Worm (Caenorhabditis elegans) whole organism, L4 larva: ENCODE data around the gene C18D11.7.
"Not testable (repeated sequence)": the region's sequence is repeated elsewhere in the genome, so short reads cannot be mapped to it uniquely, and the experiment has no call there.

Source experiments
- F26F4.8 ChIP-seq: fragments of 200-800 bp; sonication (Bioruptor generic); conservative IDR thresholded peaks from 2 replicates; pipeline ENCODE4 v1.3.6; 2022; ENCODE audit warnings: missing genetic modification characterization, missing compliant biosample characterization
- T20F7.1 ChIP-seq: fragments of 200-800 bp; sonication (Bioruptor generic); optimal IDR thresholded peaks from 2 replicates; lab custom pipeline; 2018; ENCODE audit warnings: mild to moderate bottlenecking, missing genetic modification characterization, missing compliant biosample characterization
- Y75B8A.6 ChIP-seq: fragments of 200-800 bp; sonication (Bioruptor generic); IDR thresholded peaks from 2 replicates; pipeline ENCODE4 v1.3.6; 2022; ENCODE audit warnings: missing genetic modification reagents, missing genetic modification characterization, missing compliant biosample characterization
- ceh-20 ChIP-seq: fragments of 200-800 bp; sonication (Bioruptor generic); IDR thresholded peaks from 2 replicates; pipeline ENCODE4 v1.3.6; 2022; ENCODE audit warnings: missing genetic modification reagents, missing genetic modification characterization, missing compliant biosample characterization
- daf-8 ChIP-seq: fragments of 200-800 bp; sonication (Bioruptor generic); IDR thresholded peaks from 2 replicates; pipeline ENCODE4 v1.3.6; 2022; ENCODE audit warnings: missing genetic modification characterization, missing compliant biosample characterization
- dmd-9 ChIP-seq: fragments of 200-800 bp; sonication (Bioruptor generic); IDR thresholded peaks from 2 replicates; pipeline ENCODE4 v1.3.6; 2022; ENCODE audit warnings: missing genetic modification reagents, missing genetic modification characterization, missing compliant biosample characterization
- dpl-1 ChIP-seq: fragments of 150-350 bp; optimal IDR thresholded peaks from 2 replicates; lab custom pipeline; 2014; ENCODE audit warnings: missing biosample characterization, missing genetic modification reagents, missing genetic modification characterization
- dve-1 ChIP-seq: sonication (generic microtip); optimal IDR thresholded peaks from 2 replicates; lab custom pipeline; 2017; ENCODE audit warnings: antibody characterized with exemption, mild to moderate bottlenecking, missing genetic modification characterization, missing compliant biosample characterization; ENCODE audit not compliant: insufficient read depth
- egl-43 ChIP-seq: fragments of 200-800 bp; sonication (Bioruptor generic); IDR thresholded peaks from 2 replicates; pipeline ENCODE4 v1.3.6; 2022; ENCODE audit warnings: missing genetic modification reagents, missing genetic modification characterization, missing compliant biosample characterization
- mdl-1 ChIP-seq, 2 experiments: fragments of 150-350 bp in 1 of 2; sonication (generic microtip) in 1 of 2; optimal IDR thresholded peaks; 2 replicates each; lab custom pipeline; 2014 to 2017; ENCODE audit warnings: missing biosample characterization in 2 of 2, missing genetic modification characterization in 2 of 2
- mes-2 ChIP-seq: sonication (generic microtip); optimal IDR thresholded peaks from 2 replicates; lab custom pipeline; 2016; ENCODE audit warnings: missing genotype, mild to moderate bottlenecking, missing genetic modification characterization, missing compliant biosample characterization; ENCODE audit not compliant: poor library complexity, severe bottlenecking
- nhr-10 ChIP-seq: fragments of 150-350 bp; optimal IDR thresholded peaks from 2 replicates; lab custom pipeline; 2014; ENCODE audit warnings: missing biosample characterization, missing genetic modification characterization
- nhr-11 ChIP-seq: fragments of 150-350 bp; optimal IDR thresholded peaks from 2 replicates; lab custom pipeline; 2014; ENCODE audit warnings: missing biosample characterization, missing genetic modification characterization
- nhr-237 ChIP-seq: sonication (generic microtip); optimal IDR thresholded peaks from 2 replicates; lab custom pipeline; 2017; ENCODE audit warnings: missing biosample characterization, missing genetic modification characterization
- nhr-41 ChIP-seq: fragments of 200-800 bp; sonication (Bioruptor generic); IDR thresholded peaks from 2 replicates; pipeline ENCODE4 v1.3.6; 2022; ENCODE audit warnings: missing genetic modification reagents, missing genetic modification characterization, missing compliant biosample characterization
- nhr-48 ChIP-seq: sonication (generic microtip); optimal IDR thresholded peaks from 2 replicates; lab custom pipeline; 2016; ENCODE audit warnings: mild to moderate bottlenecking, missing genetic modification characterization, missing compliant biosample characterization
- php-3 ChIP-seq: fragments of 200-800 bp; sonication (Bioruptor generic); IDR thresholded peaks from 2 replicates; pipeline ENCODE4 v1.3.6; 2022; ENCODE audit warnings: missing genetic modification reagents, missing genetic modification characterization, missing compliant biosample characterization
- pqm-1 ChIP-seq: sonication (generic microtip); optimal IDR thresholded peaks from 2 replicates; lab custom pipeline; 2017; ENCODE audit warnings: missing biosample characterization, missing genetic modification characterization
- rbr-2 ChIP-seq: sonication (generic microtip); optimal IDR thresholded peaks from 2 replicates; lab custom pipeline; 2016; ENCODE audit warnings: missing genotype, missing genetic modification characterization, missing compliant biosample characterization
- set-16 ChIP-seq: fragments of 200-800 bp; sonication (Bioruptor generic); IDR thresholded peaks from 2 replicates; pipeline ENCODE4 v1.3.6; 2022; ENCODE audit warnings: missing genetic modification reagents, missing genetic modification characterization, missing compliant biosample characterization
- snpc-4 ChIP-seq: fragments of 150-350 bp; optimal IDR thresholded peaks from 2 replicates; lab custom pipeline; 2014; ENCODE audit warnings: missing biosample characterization, missing genetic modification characterization
- spr-1 ChIP-seq: sonication (generic microtip); optimal IDR thresholded peaks from 2 replicates; lab custom pipeline; 2016; ENCODE audit warnings: mild to moderate bottlenecking, missing genetic modification characterization, missing compliant biosample characterization
- unc-62 ChIP-seq, 3 experiments: fragments of 150-350 bp in 1 of 3; sonication (generic microtip); optimal IDR thresholded peaks in 2 of 3; peaks in 1 of 3; 1 replicate in 1 of 3; 2 replicates in 2 of 3; lab custom pipeline; 2014 to 2017; ENCODE audit warnings: missing biosample characterization in 3 of 3, missing genetic modification characterization in 3 of 3, missing genetic modification reagents in 3 of 3, missing genotype in 1 of 3
- vab-7 ChIP-seq: fragments of 200-800 bp; sonication (Bioruptor generic); IDR thresholded peaks from 2 replicates; pipeline ENCODE4 v1.3.6; 2022; ENCODE audit warnings: missing genetic modification reagents, missing genetic modification characterization, missing compliant biosample characterization
- zip-11 ChIP-seq: fragments of 200-800 bp; sonication (Bioruptor generic); IDR thresholded peaks from 2 replicates; pipeline ENCODE4 v1.3.6; 2022; ENCODE audit warnings: missing genetic modification characterization, missing compliant biosample characterization

Gene C18D11.7

ce11 chrIII:11774508-11775000 lies 32.0 kb downstream of the C18D11.7 start, which contains the start of gene immp-1 (continued):
- TF ChIP-seq zip-11 (GFP tag; lab: Robert Waterston, UW): no peak
- TF ChIP-seq ceh-20: no peak
- peak; percentile 52 for TF ChIP-seq dpl-1 (GFP tag; lab: Kevin White, UChicago)
- TF ChIP-seq snpc-4 (tag; lab: Kevin White, UChicago): no peak
- TF ChIP-seq T20F7.1: no peak
- TF ChIP-seq nhr-11: no peak
- no peak for TF ChIP-seq daf-8 (GFP tag; lab: Robert Waterston, UW)
- TF ChIP-seq pqm-1 (tag; lab: Kevin White, UChicago): no peak
- TF ChIP-seq dve-1 (tag; lab: Kevin White, UChicago): peak; percentile 29
- no peak for TF ChIP-seq egl-43 (GFP tag; lab: Robert Waterston, UW)
- no peak for TF ChIP-seq set-16
- peak in 1 of 2 experiments; percentile 49 for TF ChIP-seq mdl-1 (tag; optimal IDR thresholded peaks at IDR 0.05; lab: Kevin White, UChicago)
- TF ChIP-seq rbr-2 (tag; lab: Kevin White, UChicago): no peak
- no peak for TF ChIP-seq Y75B8A.6 (GFP tag; lab: Robert Waterston, UW)
- TF ChIP-seq dmd-9 (GFP tag; lab: Robert Waterston, UW): no peak
- TF ChIP-seq nhr-237 (tag; lab: Kevin White, UChicago): no peak
- TF ChIP-seq F26F4.8 (GFP tag; lab: Robert Waterston, UW): no peak

- TF ChIP-seq vab-7 (GFP tag; lab: Robert Waterston, UW); nhr-48 (tag; lab: Kevin White, UChicago); nhr-10 (tag; lab: Kevin White, UChicago): not testable (repeated sequence)
Observed at ce11 chrIII:11773581-11773980, 33.0 kb downstream of the C18D11.7 start, which contains the start of gene gbf-1. TSS of gene gbf-1 (minus strand) at chrIII:11773681.

- TF ChIP-seq set-16 (peak; percentile 75), dve-1 (tag; lab: Kevin White, UChicago) (no peak)
Observed at ce11 chrIII:11760634-11761033, 46.0 kb downstream of the C18D11.7 start.

ce11 chrIII:11757892-11758291 lies 48.7 kb downstream of the C18D11.7 start:
- TF ChIP-seq set-16 (peak; percentile 52), php-3 (GFP tag; lab: Robert Waterston, UW) (no peak), nhr-41 (GFP tag; lab: Robert Waterston, UW) (no peak), mes-2 (tag; lab: Kevin White, UChicago) (no peak), unc-62 (GFP tag; optimal IDR thresholded peaks at IDR 0.05 in 1 of 2; lab: Kevin White, UChicago) (peak in 1 of 2 experiments; percentile 17), unc-62 (tag; optimal IDR thresholded peaks at IDR 0.05; lab: Kevin White, UChicago) (no peak), T20F7.1 (no peak), spr-1 (tag; lab: Kevin White, UChicago) (no peak)
